Worm (Caenorhabditis elegans) whole organism, L1 larva: Measurements from ENCODE around the gene taf-12.

Experiments used
- C04F5.9 ChIP-seq: sonication (generic microtip); optimal IDR thresholded peaks from 2 replicates; lab custom pipeline; 2016; ENCODE audit warnings: missing genetic modification characterization, missing compliant biosample characterization
- ama-1 ChIP-seq: fragments of 150-350 bp; optimal IDR thresholded peaks from 2 replicates; lab custom pipeline; 2014
- elt-3 ChIP-seq, 6 experiments: fragments of 150-350 bp in 1 of 6; sonication (generic microtip); optimal IDR thresholded peaks; 2 replicates each; lab custom pipeline; 2017 to 2018; ENCODE audit warnings: missing biosample characterization in 6 of 6, missing genetic modification characterization in 6 of 6, inconsistent platforms in 1 of 6
- fkh-10 ChIP-seq: sonication (generic microtip); optimal IDR thresholded peaks from 2 replicates; lab custom pipeline; 2017; ENCODE audit warnings: missing biosample characterization, missing genetic modification reagents, missing genetic modification characterization
- hlh-17 ChIP-seq: fragments of 200-800 bp; sonication (Bioruptor generic); optimal IDR thresholded peaks from 2 replicates; lab custom pipeline; 2018; ENCODE audit warnings: missing genetic modification characterization, mild to moderate bottlenecking, missing compliant biosample characterization, moderate library complexity, borderline replicate concordance
- lsy-2 ChIP-seq, 2 experiments: fragments of 150-350 bp; optimal IDR thresholded peaks; 2 replicates each; lab custom pipeline; 2014; ENCODE audit warnings: missing biosample characterization in 2 of 2, missing genetic modification characterization in 2 of 2
- mdl-1 ChIP-seq, 2 experiments: fragments of 150-350 bp; optimal IDR thresholded peaks; 2 replicates each; lab custom pipeline; 2014 to 2017; ENCODE audit warnings: missing biosample characterization in 2 of 2, missing genetic modification characterization in 2 of 2, inconsistent platforms in 1 of 2
- nhr-11 ChIP-seq: fragments of 150-350 bp; optimal IDR thresholded peaks from 2 replicates; lab custom pipeline; 2014; ENCODE audit warnings: missing biosample characterization, missing genetic modification characterization
- nhr-77 ChIP-seq: fragments of 150-350 bp; optimal IDR thresholded peaks from 2 replicates; lab custom pipeline; 2014; ENCODE audit warnings: missing biosample characterization, missing genetic modification characterization
- pqm-1 ChIP-seq: sonication (generic microtip); optimal IDR thresholded peaks from 3 replicates; lab custom pipeline; 2017; ENCODE audit warnings: missing biosample characterization, missing genetic modification characterization
- snpc-4 ChIP-seq: fragments of 150-350 bp; optimal IDR thresholded peaks from 2 replicates; lab custom pipeline; 2014; ENCODE audit warnings: missing biosample characterization, missing genetic modification characterization
- zag-1 ChIP-seq: fragments of 150-350 bp; optimal IDR thresholded peaks from 2 replicates; lab custom pipeline; 2014; ENCODE audit warnings: missing biosample characterization, missing genetic modification characterization
- ztf-11 ChIP-seq, 2 experiments: sonication (generic microtip); optimal IDR thresholded peaks; 2 replicates each; lab custom pipeline; 2016 to 2017; ENCODE audit warnings: missing genetic modification characterization in 2 of 2, missing biosample characterization in 1 of 2, missing compliant biosample characterization in 1 of 2

DNA sequence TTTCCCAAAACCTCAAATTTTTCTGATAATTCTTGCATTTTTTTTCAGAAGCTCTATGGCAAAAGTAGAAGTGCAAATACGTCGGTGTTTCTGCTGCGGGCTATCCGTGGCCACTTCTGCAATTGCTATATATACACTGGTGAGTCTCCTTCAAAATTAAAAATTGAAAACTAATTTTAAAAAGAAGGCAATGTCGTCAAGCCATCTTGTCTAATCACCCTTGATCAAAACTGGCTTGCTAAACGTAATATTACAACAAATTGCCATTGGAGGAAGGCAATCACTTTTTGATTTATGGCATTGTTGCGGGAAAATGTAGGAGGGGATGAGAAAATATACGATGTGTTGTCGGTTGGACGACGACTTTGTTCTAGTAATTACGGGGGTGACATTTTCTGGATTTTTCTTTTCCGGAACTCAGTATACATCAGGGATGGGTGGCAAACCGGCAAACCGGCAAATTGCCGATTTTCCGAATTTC lies 52.5 kb downstream of the taf-12 start, which contains the start of gene C18D11.1:
- no peak for TF ChIP-seq hlh-17 (GFP tag; lab: Kevin White, UChicago)
- TF ChIP-seq ama-1 (lab: Kevin White, UChicago), result no peak
- no peak for TF ChIP-seq mdl-1 (tag; optimal IDR thresholded peaks at IDR 0.05; lab: Kevin White, UChicago)
- no peak for TF ChIP-seq snpc-4 (tag; lab: Kevin White, UChicago)
- TF ChIP-seq nhr-77 (tag; lab: Kevin White, UChicago), result no peak
- TF ChIP-seq ztf-11 (tag; optimal IDR thresholded peaks at IDR 0.05; lab: Kevin White, UChicago), result no peak
- TF ChIP-seq zag-1, result no peak
- TF ChIP-seq fkh-10 (GFP tag; lab: Kevin White, UChicago), result no peak
- no peak for TF ChIP-seq nhr-11 (tag; lab: Kevin White, UChicago)
- TF ChIP-seq lsy-2 (tag; optimal IDR thresholded peaks at IDR 0.05; lab: Kevin White, UChicago), result no peak
- TF ChIP-seq C04F5.9, result no peak
- no peak for TF ChIP-seq pqm-1
- no peak for TF ChIP-seq elt-3 (tag; optimal IDR thresholded peaks at IDR 0.05; lab: Kevin White, UChicago)
